Worm (Caenorhabditis elegans): ENCODE results near the gene F28F9.2.
A peak's percentile ranks its signal among the peaks of the same experiment; 100 is the strongest.

The F28F9.2 gene

DNA sequence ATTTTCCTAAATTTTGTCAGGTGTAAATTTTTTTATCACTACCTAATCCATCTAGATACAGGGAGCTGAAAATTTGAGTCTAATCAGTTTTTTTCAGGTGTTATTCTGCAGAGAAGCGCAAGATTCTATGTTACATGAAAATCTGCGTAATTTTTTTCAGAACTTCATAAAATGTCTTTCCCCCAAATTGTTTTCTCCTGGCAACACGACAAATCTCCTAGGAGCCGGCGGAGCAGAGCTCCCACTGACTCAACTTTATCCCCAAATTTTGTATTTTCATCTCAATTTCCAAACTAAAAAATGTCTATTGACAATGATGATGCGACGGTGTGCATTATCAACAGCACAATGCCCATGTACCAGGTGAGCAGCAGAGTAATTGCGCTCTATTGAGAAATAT is at the start of gene F28F9.2:
Gene F28F9.2 (plus strand): TSS at position 301 of the 400 bp plus-strand sequence.
- TF ChIP-seq cog-1 (tag; optimal IDR thresholded peaks at IDR 0.05) (no peak), ztf-29 (GFP tag; IDR thresholded peaks at IDR 0.05) (no peak), med-1 (GFP tag; optimal IDR thresholded peaks at IDR 0.05; ENCODE audit: insufficient read depth) (no peak), flt-1 (GFP tag; IDR thresholded peaks at IDR 0.05) (no peak), ztf-23 (GFP tag; IDR thresholded peaks at IDR 0.05) (no peak), klf-2 (GFP tag; conservative IDR thresholded peaks at IDR 0.05) (no peak)

DNA sequence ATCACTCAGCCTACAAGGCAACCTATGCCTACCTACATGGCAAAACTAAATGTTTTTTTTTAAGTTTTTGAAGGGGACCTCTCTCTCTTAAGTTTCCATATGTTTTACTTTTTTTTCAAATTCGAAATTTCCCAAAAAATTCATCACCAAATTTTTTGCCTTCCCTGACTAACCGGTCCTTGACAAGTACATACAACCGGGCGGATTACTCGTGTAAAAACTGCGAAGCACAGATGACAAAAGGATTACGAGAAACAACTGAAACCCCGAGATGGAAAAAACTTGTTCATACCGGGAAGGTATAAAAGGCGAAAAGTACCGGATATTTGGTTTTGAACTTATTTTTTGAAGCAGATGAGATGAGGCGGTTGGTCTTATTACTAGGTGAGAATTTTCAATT is 45.1 kb upstream of the F28F9.2 start, which contains the start of gene K09B3.1:
Gene K09B3.1 (plus strand): TSS at position 301 of the 400 bp plus-strand sequence.
- TF ChIP-seq med-1 (GFP tag; optimal IDR thresholded peaks at IDR 0.05; ENCODE audit: insufficient read depth), result no peak
- no peak for TF ChIP-seq T22C8.4 (GFP tag; IDR thresholded peaks at IDR 0.05)
- no peak for TF ChIP-seq ztf-29 (GFP tag; IDR thresholded peaks at IDR 0.05)
- no peak for TF ChIP-seq klf-2 (GFP tag; conservative IDR thresholded peaks at IDR 0.05)
- TF ChIP-seq cog-1 (tag; optimal IDR thresholded peaks at IDR 0.05), result no peak
- TF ChIP-seq ztf-23 (GFP tag; IDR thresholded peaks at IDR 0.05), result no peak
- no peak for TF ChIP-seq ref-1 (GFP tag; conservative IDR thresholded peaks at IDR 0.05)
- TF ChIP-seq flt-1 (GFP tag; IDR thresholded peaks at IDR 0.05), result no peak
- no peak for TF ChIP-seq tab-1 (GFP tag; IDR thresholded peaks at IDR 0.05)

DNA sequence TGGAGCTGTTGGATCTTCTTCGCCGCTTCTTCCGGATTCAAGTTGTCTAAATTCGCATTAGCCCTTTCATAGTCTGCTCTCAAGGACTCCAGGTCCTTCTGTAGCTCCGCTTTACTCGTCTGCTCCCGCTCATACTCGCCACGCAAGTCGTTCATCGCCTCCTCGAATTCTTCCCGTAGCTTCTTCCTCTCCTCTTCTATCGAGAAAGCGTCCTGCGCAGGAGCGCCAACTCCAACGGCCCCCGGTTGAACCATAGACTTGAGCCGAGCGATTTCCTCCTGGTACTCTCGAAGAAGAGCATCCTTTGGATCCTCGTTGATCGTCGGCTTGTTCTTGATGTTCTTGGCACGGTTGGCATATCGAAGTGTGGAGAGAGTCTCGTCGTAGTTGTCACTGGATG is 42.1 kb upstream of the F28F9.2 start:
- TF ChIP-seq T22C8.4 (GFP tag; IDR thresholded peaks at IDR 0.05) (no peak), med-1 (GFP tag; optimal IDR thresholded peaks at IDR 0.05; ENCODE audit: insufficient read depth) (no peak), ztf-29 (GFP tag; IDR thresholded peaks at IDR 0.05) (no peak), flt-1 (GFP tag; IDR thresholded peaks at IDR 0.05) (no peak), klf-2 (GFP tag; conservative IDR thresholded peaks at IDR 0.05) (no peak), cog-1 (tag; optimal IDR thresholded peaks at IDR 0.05) (no peak), tab-1 (GFP tag; IDR thresholded peaks at IDR 0.05) (no peak), ref-1 (GFP tag; conservative IDR thresholded peaks at IDR 0.05) (no peak), ztf-23 (GFP tag; IDR thresholded peaks at IDR 0.05) (no peak)

DNA sequence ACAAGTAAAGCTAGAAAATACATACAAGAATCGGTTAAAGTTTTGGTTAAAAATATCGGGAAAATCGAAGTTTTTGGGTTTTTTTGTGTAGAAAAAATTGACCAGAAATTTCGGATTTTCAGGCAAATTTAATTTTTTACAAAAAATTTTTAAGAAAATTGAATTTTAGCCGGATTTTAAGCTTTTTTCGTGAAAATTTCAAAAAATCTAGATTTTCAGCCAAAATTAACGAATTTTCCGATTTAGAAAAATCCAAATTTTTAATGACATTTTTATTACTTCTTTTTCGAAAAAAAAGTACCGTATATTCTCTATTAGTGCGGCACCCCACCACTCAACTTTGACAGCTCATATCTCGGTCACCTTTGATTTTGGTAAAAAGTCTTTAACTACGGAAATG is 38.6 kb upstream of the F28F9.2 start, which contains the start of gene osm-3:
Gene osm-3 (minus strand): TSS at position 101 of the 400 bp plus-strand sequence.
- TF ChIP-seq ref-1 (GFP tag; conservative IDR thresholded peaks at IDR 0.05) (no peak), klf-2 (GFP tag; conservative IDR thresholded peaks at IDR 0.05) (no peak), T22C8.4 (GFP tag; IDR thresholded peaks at IDR 0.05) (no peak)

DNA sequence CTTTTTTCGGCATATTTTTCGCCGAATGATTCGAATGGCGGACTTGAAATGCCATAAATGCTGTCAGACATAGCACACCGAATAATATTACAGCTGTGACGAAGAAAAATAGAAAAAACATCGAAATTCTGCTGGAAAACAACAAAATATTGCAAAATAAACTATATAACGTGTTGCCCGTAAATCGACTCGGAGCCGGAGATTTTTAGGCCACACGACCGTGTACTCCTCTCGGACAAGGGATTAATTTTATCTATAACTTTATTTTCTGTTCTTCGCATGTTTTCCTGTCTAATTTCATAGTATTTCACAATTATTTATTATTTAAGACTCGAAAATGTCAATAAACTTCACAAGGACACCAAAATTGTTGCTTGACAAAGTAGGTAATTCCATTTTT is 36.3 kb upstream of the F28F9.2 start, which contains the start of the genes algn-14 and M02B7.2:
Gene algn-14 (minus strand): TSS at position 175 of the 400 bp plus-strand sequence.
Gene M02B7.2 (plus strand): TSS at position 330 of the 400 bp plus-strand sequence.
- TF ChIP-seq tab-1 (GFP tag; IDR thresholded peaks at IDR 0.05) (no peak), cog-1 (tag; optimal IDR thresholded peaks at IDR 0.05) (no peak), flt-1 (GFP tag; IDR thresholded peaks at IDR 0.05) (0 out of 2 replicates have a peak, but pooled peaks have one; percentile 15), T22C8.4 (GFP tag; IDR thresholded peaks at IDR 0.05) (0 out of 2 replicates have a peak, but pooled peaks have one; percentile 10), ztf-23 (GFP tag; IDR thresholded peaks at IDR 0.05) (peak; percentile 74)

DNA sequence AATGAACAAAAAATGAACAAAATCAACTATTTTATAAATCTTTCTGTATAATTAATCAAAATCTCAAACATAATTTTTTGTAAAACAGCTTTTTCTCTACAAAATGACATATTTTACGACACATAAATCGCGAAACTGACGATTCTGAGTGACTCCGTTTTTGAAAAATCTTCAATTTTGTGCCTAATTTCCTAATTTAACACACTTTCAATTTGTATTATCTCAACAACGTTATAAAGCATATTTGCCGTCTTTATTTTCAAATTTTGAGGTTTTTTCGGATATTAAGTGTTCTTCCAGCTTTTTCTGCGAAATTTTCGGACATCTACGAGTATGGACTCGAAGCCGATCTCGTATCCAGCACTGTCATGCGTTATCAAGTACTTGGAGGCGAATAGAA is 34.3 kb upstream of the F28F9.2 start, which contains the start of gene fbxc-47:
Gene fbxc-47 (plus strand): TSS at position 301 of the 400 bp plus-strand sequence.
- TF ChIP-seq T22C8.4 (GFP tag; IDR thresholded peaks at IDR 0.05) (no peak), ztf-23 (GFP tag; IDR thresholded peaks at IDR 0.05) (no peak), klf-2 (GFP tag; conservative IDR thresholded peaks at IDR 0.05) (no peak), tab-1 (GFP tag; IDR thresholded peaks at IDR 0.05) (no peak), ztf-29 (GFP tag; IDR thresholded peaks at IDR 0.05) (no peak), cog-1 (tag; optimal IDR thresholded peaks at IDR 0.05) (no peak), flt-1 (GFP tag; IDR thresholded peaks at IDR 0.05) (no peak), med-1 (GFP tag; optimal IDR thresholded peaks at IDR 0.05; ENCODE audit: insufficient read depth) (no peak), ref-1 (GFP tag; conservative IDR thresholded peaks at IDR 0.05) (no peak)

DNA sequence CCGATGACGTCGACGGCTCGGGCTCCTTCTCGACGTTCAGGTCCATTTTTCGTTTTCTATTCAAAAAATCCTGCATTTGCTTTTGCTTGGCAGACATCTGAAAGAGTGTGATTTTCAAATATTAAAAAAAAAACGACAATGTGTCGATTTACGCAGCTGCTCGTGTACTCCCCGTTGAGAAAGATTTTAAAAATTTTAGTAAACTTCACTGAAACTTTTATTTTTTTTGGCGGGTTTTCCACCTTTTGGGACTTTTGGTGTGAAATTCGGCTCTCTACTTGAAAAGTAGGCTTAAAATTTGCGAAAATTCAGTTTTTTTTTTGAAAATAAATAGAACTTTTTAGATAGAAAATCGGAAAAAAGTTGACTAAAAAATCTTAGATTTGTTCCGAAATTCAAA is 32.4 kb upstream of the F28F9.2 start, which contains the start of gene M02B7.7:
Gene M02B7.7 (minus strand): TSS at position 101 of the 400 bp plus-strand sequence.
- TF ChIP-seq T22C8.4 (GFP tag; IDR thresholded peaks at IDR 0.05), result no peak
- no peak for TF ChIP-seq ztf-29 (GFP tag; IDR thresholded peaks at IDR 0.05)

DNA sequence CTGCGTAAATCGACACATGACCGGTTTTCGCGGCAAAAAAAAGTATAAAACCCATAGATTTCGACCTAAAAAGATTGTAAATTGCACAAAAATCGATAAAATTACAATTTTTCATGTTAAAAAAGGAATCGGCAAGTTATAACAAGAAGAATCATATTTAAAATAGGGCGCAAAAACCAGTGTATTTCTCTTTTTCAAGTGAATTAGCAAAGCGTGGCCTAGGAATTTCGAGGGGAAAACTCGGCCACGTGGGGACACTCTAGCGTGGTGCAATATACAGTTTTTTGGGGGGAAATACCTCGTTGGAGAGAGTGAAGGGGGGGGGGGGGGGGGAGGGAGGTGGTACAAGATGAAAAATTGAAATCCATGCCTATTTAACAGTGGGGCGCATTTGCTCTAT is 32.0 kb upstream of the F28F9.2 start:
- TF ChIP-seq med-1 (GFP tag; optimal IDR thresholded peaks at IDR 0.05; ENCODE audit: insufficient read depth), result no peak
- TF ChIP-seq ztf-23 (GFP tag; IDR thresholded peaks at IDR 0.05), result 0 out of 2 replicates have a peak, but pooled peaks have one; percentile 7
- no peak for TF ChIP-seq T22C8.4 (GFP tag; IDR thresholded peaks at IDR 0.05)

DNA sequence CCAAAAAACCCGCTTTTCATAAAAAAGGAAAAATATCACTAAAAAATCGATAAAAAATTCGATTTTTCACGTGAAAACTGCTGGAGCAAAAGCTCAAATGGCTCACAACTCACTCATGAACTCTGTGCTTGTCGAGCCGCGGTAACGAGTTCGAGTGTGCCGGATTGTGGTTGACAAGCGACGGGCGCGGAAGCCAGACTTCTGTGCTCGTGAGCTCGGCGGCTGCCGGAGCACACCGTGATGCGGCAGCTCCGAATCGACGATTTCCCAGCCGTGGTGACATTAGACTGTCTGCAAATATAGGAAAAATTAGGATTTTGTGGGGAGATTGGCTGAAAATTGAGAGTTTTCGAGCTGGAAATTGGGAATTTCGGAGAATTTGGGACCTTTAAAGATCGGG is 26.7 kb upstream of the F28F9.2 start:
- TF ChIP-seq tab-1 (GFP tag; IDR thresholded peaks at IDR 0.05), result 0 out of 2 replicates have a peak, but pooled peaks have one; percentile 32
- TF ChIP-seq T22C8.4 (GFP tag; IDR thresholded peaks at IDR 0.05), result no peak

DNA sequence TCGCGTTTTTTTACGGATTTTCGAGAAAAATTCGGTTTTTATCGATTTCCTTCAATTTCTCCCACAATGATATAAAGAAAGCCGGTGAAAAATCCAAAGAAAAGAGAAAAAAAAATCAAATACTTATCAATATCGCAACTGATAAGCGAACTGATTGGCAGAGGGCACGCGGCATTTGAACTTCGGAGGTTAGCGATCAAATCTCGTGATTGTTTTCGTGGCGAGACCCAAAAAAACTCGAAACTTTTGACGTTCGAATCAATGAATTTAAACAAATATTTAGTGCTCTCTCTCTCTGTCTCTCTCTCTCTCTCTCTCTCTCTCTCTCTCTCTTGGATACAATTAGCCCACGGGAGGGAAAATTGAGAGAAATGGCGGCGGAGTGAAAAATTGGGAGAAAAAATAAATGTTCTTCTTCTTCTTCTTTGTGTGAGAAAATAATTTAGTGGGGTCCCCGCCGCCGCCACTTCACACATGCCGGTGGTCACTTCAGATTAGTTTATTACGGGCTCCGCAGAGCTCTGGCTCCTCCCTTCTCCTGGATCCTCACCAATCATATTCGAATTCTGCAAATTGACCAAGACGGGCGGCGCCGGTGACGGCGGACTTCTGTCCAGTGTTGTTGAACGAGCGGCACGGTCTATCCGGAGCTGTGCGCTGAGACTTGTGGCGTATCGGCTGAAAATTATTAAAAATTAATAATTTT is 24.8 kb upstream of the F28F9.2 start:
- TF ChIP-seq tab-1 (GFP tag; IDR thresholded peaks at IDR 0.05) (no peak), cog-1 (tag; optimal IDR thresholded peaks at IDR 0.05) (no peak), med-1 (GFP tag; optimal IDR thresholded peaks at IDR 0.05; ENCODE audit: insufficient read depth) (no peak), ztf-23 (GFP tag; IDR thresholded peaks at IDR 0.05) (no peak), klf-2 (GFP tag; conservative IDR thresholded peaks at IDR 0.05) (no peak), ztf-29 (GFP tag; IDR thresholded peaks at IDR 0.05) (no peak), ref-1 (GFP tag; conservative IDR thresholded peaks at IDR 0.05) (no peak), T22C8.4 (GFP tag; IDR thresholded peaks at IDR 0.05) (no peak), flt-1 (GFP tag; IDR thresholded peaks at IDR 0.05) (no peak)
